Fruit fly (Drosophila melanogaster) whole organism: ENCODE measurements around the gene Snx3.

ENCODE experiments used
- CG8478 ChIP-seq: fragments of >200 bp; optimal IDR thresholded peaks from 2 replicates; lab custom pipeline; 2018; ENCODE audit warnings: inconsistent platforms
- Dll ChIP-seq: fragments of >200 bp; optimal IDR thresholded peaks from 2 replicates; lab custom pipeline; 2017
- EcR ChIP-seq, 2 experiments: fragments of >200 bp; optimal IDR thresholded peaks; 2 replicates each; lab custom pipeline; 2017; ENCODE audit warnings: missing biosample characterization in 2 of 2, missing genetic modification characterization in 2 of 2, missing genetic modification reagents in 2 of 2
- pan ChIP-seq: fragments of >200 bp; optimal IDR thresholded peaks from 2 replicates; lab custom pipeline; 2017
- psq ChIP-seq: fragments of >200 bp; optimal IDR thresholded peaks from 2 replicates; lab custom pipeline; 2017
- usp ChIP-seq: fragments of >200 bp; optimal IDR thresholded peaks from 2 replicates; lab custom pipeline; 2017; ENCODE audit warnings: missing biosample characterization, missing genetic modification characterization, mixed read lengths

- TF ChIP-seq EcR (GFP tag; optimal IDR thresholded peaks at IDR 0.05; lab: Kevin White, UChicago), result no peak
- TF ChIP-seq psq (lab: Kevin White, UChicago), result no peak
- no peak for TF ChIP-seq pan
- no peak for TF ChIP-seq CG8478
- no peak for TF ChIP-seq usp (GFP tag; lab: Kevin White, UChicago)
- no peak for TF ChIP-seq Dll (lab: Kevin White, UChicago)
These were observed 32.5 kb upstream of the Snx3 start, which contains the start of gene Octbeta2R for dm6 chr3R:12595187-12595889.
